Fruit fly (Drosophila melanogaster): ENCODE data around the gene Dpck.
A peak's percentile ranks its signal among the peaks of the same experiment; 100 is the strongest.

Gene Dpck

DNA sequence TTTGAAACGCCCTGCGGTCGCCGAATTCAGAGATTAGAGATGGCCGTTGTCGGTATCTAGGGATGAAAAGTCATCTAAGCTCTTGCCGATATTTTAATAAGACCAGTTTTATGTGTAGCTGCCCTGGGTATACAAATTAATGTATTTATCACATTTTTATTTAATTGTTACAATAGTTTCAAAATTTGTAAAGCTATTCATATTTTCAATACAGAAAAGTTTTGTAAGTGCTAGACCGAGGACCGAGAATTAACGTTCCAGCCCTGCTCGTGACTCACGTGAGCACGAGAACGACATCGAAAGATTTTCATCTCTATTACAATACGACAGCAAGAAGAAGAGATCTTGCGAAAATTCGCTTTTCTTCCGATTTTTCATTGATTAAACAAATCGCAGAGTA lies 14.9 kb upstream of the Dpck start, which contains the start of the genes CG1105 and CG1965 (continued):
- peak; percentile 74 for TF ChIP-seq CG32264 (GFP tag; optimal IDR thresholded peaks at IDR 0.05)
- peak; percentile 95 for TF ChIP-seq tai (GFP tag; optimal IDR thresholded peaks at IDR 0.05)
- TF ChIP-seq dl (GFP tag; optimal IDR thresholded peaks at IDR 0.05; ENCODE audit: insufficient read depth in 1 of 2, partially characterized antibody in 2 of 2), result no peak
- peak; percentile 82 for TF ChIP-seq sage (GFP tag; optimal IDR thresholded peaks at IDR 0.05)
- TF ChIP-seq N (GFP tag; optimal IDR thresholded peaks at IDR 0.05), result no peak
- peak; percentile 91 for TF ChIP-seq ey (GFP tag; optimal IDR thresholded peaks at IDR 0.05)
- peak; percentile 89 for TF ChIP-seq sv (GFP tag; optimal IDR thresholded peaks at IDR 0.05)
- no peak for TF ChIP-seq pan (optimal IDR thresholded peaks at IDR 0.05)
- peak; percentile 95 for TF ChIP-seq Hnf4 (GFP tag; optimal IDR thresholded peaks at IDR 0.05)

DNA sequence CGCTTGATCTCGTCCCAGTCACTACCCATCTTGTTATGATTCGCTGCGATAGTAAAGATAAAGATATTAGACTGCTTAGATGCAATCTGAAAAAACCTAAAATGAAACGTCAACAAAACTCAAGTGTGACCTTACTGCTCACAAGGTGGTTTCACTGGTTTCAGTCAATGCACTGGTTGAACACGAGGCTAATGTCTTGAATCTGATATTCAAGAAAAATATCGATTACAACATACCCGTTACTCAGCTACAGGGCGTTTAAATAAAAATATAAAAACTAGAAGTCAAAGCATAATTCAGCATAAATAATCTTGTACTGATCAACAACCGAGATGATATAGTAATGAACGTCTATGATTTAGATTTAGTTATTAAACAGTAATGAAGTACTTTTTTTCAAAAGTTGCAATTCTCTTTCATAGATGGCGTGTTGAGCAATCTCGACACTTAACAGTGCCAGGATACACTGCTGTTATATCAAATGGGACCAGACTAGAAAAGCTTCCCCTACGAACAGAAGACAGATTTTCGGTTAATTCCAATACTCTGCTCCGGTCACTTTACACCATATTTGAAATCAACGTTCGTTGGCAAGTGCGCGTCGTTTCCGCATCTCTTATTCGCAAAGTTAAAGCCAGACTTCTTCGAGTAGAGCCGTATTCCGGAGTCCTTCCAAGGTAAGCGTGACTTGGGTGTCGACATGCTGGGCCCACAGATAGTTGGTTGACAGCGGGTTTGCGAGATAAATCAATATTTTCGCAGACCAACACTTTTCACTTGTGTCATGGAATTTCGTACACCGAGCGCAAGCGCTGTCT lies 7.5 kb upstream of the Dpck start, which contains the start of the genes Ufl1 and CG1943:
TSS of gene Ufl1 (minus strand) at position 156 of the 818 bp plus-strand sequence.
TSS of gene CG1943 (plus strand) at position 563 of the 818 bp plus-strand sequence.
- TF ChIP-seq br (GFP tag; optimal IDR thresholded peaks at IDR 0.05) (peak; percentile 3), Hnf4 (GFP tag; optimal IDR thresholded peaks at IDR 0.05) (peak; percentile 24), Hr83 (GFP tag; optimal IDR thresholded peaks at IDR 0.05; ENCODE audit: poor library complexity, severe bottlenecking) (no peak), HLH106 (tag; optimal IDR thresholded peaks at IDR 0.05) (no peak), Sp1 (GFP tag; optimal IDR thresholded peaks at IDR 0.05) (peak; percentile 38), lola (GFP tag; optimal IDR thresholded peaks at IDR 0.05) (no peak), Rel (GFP tag; optimal IDR thresholded peaks at IDR 0.05) (no peak), Rel (tag; optimal IDR thresholded peaks at IDR 0.05) (peak; percentile 8), GATAd (GFP tag; optimal IDR thresholded peaks at IDR 0.05) (no peak), pan (optimal IDR thresholded peaks at IDR 0.05) (no peak), CrebA (GFP tag; optimal IDR thresholded peaks at IDR 0.05; ENCODE audit: borderline replicate concordance) (no peak), brk (GFP tag; optimal IDR thresholded peaks at IDR 0.05) (peak; percentile 68), woc (GFP tag; optimal IDR thresholded peaks at IDR 0.05) (peak; percentile 35), dl (GFP tag; optimal IDR thresholded peaks at IDR 0.05; ENCODE audit: insufficient read depth in 1 of 2, partially characterized antibody in 2 of 2) (no peak), foxo (GFP tag; optimal IDR thresholded peaks at IDR 0.05) (peak in 1 of 2 experiments; percentile 13), fru (GFP tag; optimal IDR thresholded peaks at IDR 0.05) (no peak), Jra (GFP tag; optimal IDR thresholded peaks at IDR 0.05) (peak; percentile 33), sv (GFP tag; optimal IDR thresholded peaks at IDR 0.05) (no peak), CG32264 (GFP tag; optimal IDR thresholded peaks at IDR 0.05) (no peak), Hr78 (GFP tag; optimal IDR thresholded peaks at IDR 0.05) (no peak), dsf (GFP tag; optimal IDR thresholded peaks at IDR 0.05; ENCODE audit: borderline replicate concordance) (no peak), Abd-B (GFP tag; optimal IDR thresholded peaks at IDR 0.05) (no peak), Mio (GFP tag; optimal IDR thresholded peaks at IDR 0.05) (no peak), rgr (GFP tag; optimal IDR thresholded peaks at IDR 0.05) (peak; percentile 20), psq (GFP tag; optimal IDR thresholded peaks at IDR 0.05) (no peak), Dif (GFP tag; optimal IDR thresholded peaks at IDR 0.05; ENCODE audit: partially characterized antibody) (peak; percentile 40), Myc (optimal IDR thresholded peaks at IDR 0.05) (peak; percentile 49), jim (GFP tag; optimal IDR thresholded peaks at IDR 0.05) (no peak), sage (GFP tag; optimal IDR thresholded peaks at IDR 0.05) (peak; percentile 14), N (GFP tag; optimal IDR thresholded peaks at IDR 0.05) (no peak), ey (GFP tag; optimal IDR thresholded peaks at IDR 0.05) (no peak), Vsx2 (GFP tag; optimal IDR thresholded peaks at IDR 0.05; ENCODE audit: partially characterized antibody) (no peak), CG9705 (GFP tag; optimal IDR thresholded peaks at IDR 0.05) (no peak), Dfd (GFP tag; optimal IDR thresholded peaks at IDR 0.05) (no peak), dmrt93B (GFP tag; optimal IDR thresholded peaks at IDR 0.05) (no peak), tai (GFP tag; optimal IDR thresholded peaks at IDR 0.05) (peak; percentile 77), OdsH (GFP tag; optimal IDR thresholded peaks at IDR 0.05) (no peak), usp (GFP tag; optimal IDR thresholded peaks at IDR 0.05) (no peak), h (GFP tag; optimal IDR thresholded peaks at IDR 0.05) (peak; percentile 12)
